Fruit fly (Drosophila melanogaster) whole organism, embryonic: ENCODE measurements around the gene CG31809.

Source experiments
- Bgb ChIP-seq: fragments of 200-800 bp; sonication (Bioruptor generic); IDR thresholded peaks from 2 replicates; pipeline ENCODE4 v1.3.6; 2022; ENCODE audit warnings: missing biosample characterization, missing genetic modification characterization; ENCODE audit not compliant: partially characterized antibody
- BtbVII ChIP-seq: fragments of 200-800 bp; sonication (Bioruptor generic); optimal IDR thresholded peaks from 3 replicates; lab custom pipeline; 2017; ENCODE audit warnings: missing biosample characterization, mild to moderate bottlenecking, missing genetic modification characterization
- CG11093 ChIP-seq: fragments of 200-800 bp; sonication (Bioruptor generic); IDR thresholded peaks from 3 replicates; pipeline ENCODE4 v1.3.6; 2022; ENCODE audit warnings: missing biosample characterization, missing genetic modification characterization
- CG11456 ChIP-seq: fragments of 200-800 bp; sonication (Bioruptor generic); IDR thresholded peaks from 3 replicates; pipeline ENCODE4 v1.3.6; 2022; ENCODE audit warnings: missing biosample characterization, missing genetic modification characterization
- CG13287 ChIP-seq: fragments of 200-800 bp; sonication (Bioruptor generic); IDR thresholded peaks from 2 replicates; pipeline ENCODE4 v1.3.6; 2022; ENCODE audit warnings: missing biosample characterization, missing genetic modification characterization; ENCODE audit not compliant: partially characterized antibody
- CG13624 ChIP-seq: fragments of 200-800 bp; sonication (Bioruptor generic); optimal IDR thresholded peaks from 2 replicates; lab custom pipeline; 2016; ENCODE audit warnings: missing biosample characterization, missing genetic modification characterization
- CG14860 ChIP-seq: fragments of 200-800 bp; sonication (Bioruptor generic); IDR thresholded peaks from 3 replicates; pipeline ENCODE4 v1.3.6; 2022; ENCODE audit warnings: missing biosample characterization, missing genetic modification characterization; ENCODE audit not compliant: partially characterized antibody
- CG1647 ChIP-seq: fragments of 200-800 bp; sonication (Bioruptor generic); optimal IDR thresholded peaks from 3 replicates; lab custom pipeline; 2016; ENCODE audit warnings: missing biosample characterization, missing genetic modification characterization
- CG2199 ChIP-seq: fragments of 200-800 bp; sonication (Bioruptor generic); IDR thresholded peaks from 3 replicates; pipeline ENCODE4 v1.3.6; 2022; ENCODE audit warnings: missing biosample characterization, missing genetic modification characterization
- CG32767 ChIP-seq: fragments of 200-800 bp; sonication (Bioruptor generic); IDR thresholded peaks from 2 replicates; pipeline ENCODE4 v1.3.6; 2022; ENCODE audit warnings: missing biosample characterization, missing genetic modification characterization
- CG34376 ChIP-seq: fragments of 200-800 bp; sonication (Bioruptor generic); optimal IDR thresholded peaks from 2 replicates; lab custom pipeline; 2018; ENCODE audit warnings: missing biosample characterization, mild to moderate bottlenecking, missing genetic modification characterization
- CG3726 ChIP-seq: fragments of 200-800 bp; sonication (Bioruptor generic); IDR thresholded peaks from 3 replicates; pipeline ENCODE4, ENCODE4 v1.3.6; 2022; ENCODE audit warnings: missing biosample characterization, missing genetic modification characterization
- CG6175 ChIP-seq: fragments of 200-800 bp; sonication (Bioruptor generic); IDR thresholded peaks from 3 replicates; pipeline ENCODE4 v1.3.6; 2022; ENCODE audit warnings: missing biosample characterization, missing genetic modification characterization
- CG6791 ChIP-seq: fragments of 200-800 bp; sonication (Bioruptor generic); IDR thresholded peaks from 3 replicates; pipeline ENCODE4 v1.3.6; 2022; ENCODE audit warnings: missing biosample characterization, missing genetic modification characterization; ENCODE audit not compliant: partially characterized antibody
- CG8290 ChIP-seq, 3 experiments: fragments of 200-800 bp; sonication (Bioruptor generic); optimal IDR thresholded peaks; 2 replicates each; lab custom pipeline; 2016 to 2019; ENCODE audit warnings: missing biosample characterization in 3 of 3, missing genetic modification characterization in 3 of 3, mild to moderate bottlenecking in 2 of 3, moderate library complexity in 1 of 3
- Camta ChIP-seq: fragments of 200-800 bp; sonication (Bioruptor generic); optimal IDR thresholded peaks from 2 replicates; lab custom pipeline; 2016; ENCODE audit warnings: missing biosample characterization, missing genetic modification characterization
- Dbx ChIP-seq: fragments of 200-800 bp; sonication (Bioruptor generic); IDR thresholded peaks from 3 replicates; pipeline ENCODE4 v1.3.6; 2022; ENCODE audit warnings: missing biosample characterization, missing genetic modification characterization
- Deaf1 ChIP-seq: fragments of 200-800 bp; optimal IDR thresholded peaks from 3 replicates; lab custom pipeline; 2019; ENCODE audit warnings: missing biosample characterization, mild to moderate bottlenecking, missing genetic modification characterization, moderate library complexity
- Dfd ChIP-seq, 2 experiments: fragments of >200 bp; optimal IDR thresholded peaks; 2 replicates each; lab custom pipeline; 2017; ENCODE audit warnings: missing biosample characterization in 2 of 2, missing genetic modification characterization in 2 of 2
- E2f2 ChIP-seq: fragments of 200-800 bp; sonication (Bioruptor generic); IDR thresholded peaks from 2 replicates; pipeline ENCODE4 v1.3.6; 2022; ENCODE audit warnings: missing biosample characterization, missing genetic modification characterization
- HmgZ ChIP-seq: fragments of 200-800 bp; sonication (Bioruptor generic); optimal IDR thresholded peaks from 2 replicates; lab custom pipeline; 2018; ENCODE audit warnings: missing biosample characterization, mild to moderate bottlenecking, missing genetic modification characterization
- Hr78 ChIP-seq, 2 experiments: fragments of 200-800 bp in 1 of 2; fragments of >200 bp in 1 of 2; sonication (Bioruptor generic) in 1 of 2; optimal IDR thresholded peaks; 2 replicates each; lab custom pipeline; 2017 to 2019; ENCODE audit warnings: missing biosample characterization in 2 of 2, missing genetic modification characterization in 2 of 2, mild to moderate bottlenecking in 1 of 2, moderate library complexity in 1 of 2
- MBD-R2 ChIP-seq: fragments of 200-800 bp; sonication (Bioruptor generic); IDR thresholded peaks from 2 replicates; pipeline ENCODE4 v1.3.6; 2022; ENCODE audit warnings: missing biosample characterization, missing genetic modification characterization
- Max ChIP-seq: fragments of 200-800 bp; sonication (Bioruptor generic); optimal IDR thresholded peaks from 2 replicates; lab custom pipeline; 2016; ENCODE audit warnings: missing biosample characterization, mild to moderate bottlenecking, missing genetic modification characterization
- Meics ChIP-seq: fragments of 200-800 bp; sonication (Bioruptor generic); optimal IDR thresholded peaks from 2 replicates; lab custom pipeline; 2017; ENCODE audit warnings: missing biosample characterization, mild to moderate bottlenecking, missing genetic modification characterization
- Mrtf ChIP-seq: fragments of 200-800 bp; sonication (Bioruptor generic); IDR thresholded peaks from 3 replicates; pipeline ENCODE4 v1.3.6; 2022; ENCODE audit warnings: missing biosample characterization, missing genetic modification characterization
- NfI ChIP-seq: fragments of 200-800 bp; sonication (Bioruptor generic); optimal IDR thresholded peaks from 3 replicates; lab custom pipeline; 2018; ENCODE audit warnings: missing biosample characterization, mild to moderate bottlenecking, missing genetic modification characterization, moderate library complexity
- Oli ChIP-seq: fragments of 200-800 bp; sonication (Bioruptor generic); optimal IDR thresholded peaks from 2 replicates; lab custom pipeline; 2018; ENCODE audit warnings: missing biosample characterization, mild to moderate bottlenecking, missing genetic modification characterization, moderate library complexity
- abd-A ChIP-seq: fragments of 200-800 bp; sonication (Bioruptor generic); optimal IDR thresholded peaks from 3 replicates; lab custom pipeline; 2019; ENCODE audit warnings: missing biosample characterization, mild to moderate bottlenecking, missing genetic modification characterization, moderate library complexity
- ato ChIP-seq: fragments of 200-800 bp; sonication (Bioruptor generic); IDR thresholded peaks from 2 replicates; pipeline ENCODE4 v1.3.6; 2022; ENCODE audit warnings: missing biosample characterization, missing genetic modification characterization; ENCODE audit not compliant: partially characterized antibody
- cas ChIP-seq: fragments of 200-800 bp; sonication (Bioruptor generic); IDR thresholded peaks from 2 replicates; pipeline ENCODE4 v1.3.6; 2022; ENCODE audit warnings: missing biosample characterization, missing genetic modification characterization
- cato ChIP-seq: fragments of 200-800 bp; sonication (Bioruptor generic); optimal IDR thresholded peaks from 2 replicates; lab custom pipeline; 2016; ENCODE audit warnings: missing biosample characterization, missing genetic modification characterization, borderline replicate concordance
- chinmo ChIP-seq: fragments of 200-800 bp; sonication (Bioruptor generic); IDR thresholded peaks from 4 replicates; pipeline ENCODE4 v1.3.6; 2022; ENCODE audit warnings: missing biosample characterization, missing genetic modification characterization; ENCODE audit not compliant: partially characterized antibody
- ewg ChIP-seq: fragments of 200-800 bp; sonication (Bioruptor generic); optimal IDR thresholded peaks from 3 replicates; lab custom pipeline; 2017; ENCODE audit warnings: mild to moderate bottlenecking, missing biosample characterization, missing genetic modification reagents, missing genetic modification characterization
- ftz-f1 ChIP-seq: fragments of 200-800 bp; sonication (Bioruptor generic); optimal IDR thresholded peaks from 2 replicates; lab custom pipeline; 2016; ENCODE audit warnings: missing biosample characterization, missing genetic modification characterization
- grau ChIP-seq: fragments of 200-800 bp; optimal IDR thresholded peaks from 3 replicates; lab custom pipeline; 2019; ENCODE audit warnings: missing biosample characterization, mild to moderate bottlenecking, missing genetic modification characterization, moderate library complexity
- lmd ChIP-seq: fragments of 200-800 bp; sonication (Bioruptor generic); IDR thresholded peaks from 2 replicates; pipeline ENCODE4 v1.3.6; 2022; ENCODE audit warnings: missing biosample characterization, missing genetic modification characterization
- maf-S ChIP-seq: fragments of 200-800 bp; sonication (Bioruptor generic); optimal IDR thresholded peaks from 2 replicates; lab custom pipeline; 2016; ENCODE audit warnings: missing biosample characterization, missing genetic modification characterization
- mirr ChIP-seq: fragments of 200-800 bp; sonication (Bioruptor generic); optimal IDR thresholded peaks from 3 replicates; lab custom pipeline; 2018; ENCODE audit warnings: missing biosample characterization, mild to moderate bottlenecking, missing genetic modification characterization
- pho ChIP-seq: fragments of 200-800 bp; sonication (Bioruptor generic); optimal IDR thresholded peaks from 2 replicates; lab custom pipeline; 2016; ENCODE audit warnings: missing biosample characterization, missing genetic modification characterization
- sd ChIP-seq: fragments of 200-800 bp; sonication (Bioruptor generic); optimal IDR thresholded peaks from 3 replicates; lab custom pipeline; 2018; ENCODE audit warnings: missing biosample characterization, mild to moderate bottlenecking, missing genetic modification characterization, moderate library complexity
- slbo ChIP-seq: fragments of 200-800 bp; sonication (Bioruptor generic); IDR thresholded peaks from 2 replicates; pipeline ENCODE4 v1.3.6; 2022; ENCODE audit warnings: missing biosample characterization, missing genetic modification characterization
- so ChIP-seq: fragments of 200-800 bp; sonication (Bioruptor generic); IDR thresholded peaks from 3 replicates; pipeline ENCODE4 v1.3.6; 2022; ENCODE audit warnings: missing biosample characterization, missing genetic modification characterization
- sr ChIP-seq: fragments of 200-800 bp; sonication (Bioruptor generic); IDR thresholded peaks from 3 replicates; pipeline ENCODE4 v1.3.6; 2022; ENCODE audit warnings: missing biosample characterization, missing genetic modification characterization
- sug ChIP-seq: fragments of 200-800 bp; optimal IDR thresholded peaks from 2 replicates; lab custom pipeline; 2019; ENCODE audit warnings: missing biosample characterization, mild to moderate bottlenecking, missing genetic modification characterization, moderate library complexity
- tna ChIP-seq: fragments of 200-800 bp; sonication (Bioruptor generic); IDR thresholded peaks from 2 replicates; pipeline ENCODE4 v1.3.6; 2022; ENCODE audit warnings: missing biosample characterization, missing genetic modification characterization; ENCODE audit not compliant: partially characterized antibody
- unc-4 ChIP-seq: fragments of 200-800 bp; sonication (Bioruptor generic); IDR thresholded peaks from 2 replicates; pipeline ENCODE4 v1.3.6; 2022; ENCODE audit warnings: missing biosample characterization, missing genetic modification characterization; ENCODE audit not compliant: partially characterized antibody

Gene CG31809

DNA sequence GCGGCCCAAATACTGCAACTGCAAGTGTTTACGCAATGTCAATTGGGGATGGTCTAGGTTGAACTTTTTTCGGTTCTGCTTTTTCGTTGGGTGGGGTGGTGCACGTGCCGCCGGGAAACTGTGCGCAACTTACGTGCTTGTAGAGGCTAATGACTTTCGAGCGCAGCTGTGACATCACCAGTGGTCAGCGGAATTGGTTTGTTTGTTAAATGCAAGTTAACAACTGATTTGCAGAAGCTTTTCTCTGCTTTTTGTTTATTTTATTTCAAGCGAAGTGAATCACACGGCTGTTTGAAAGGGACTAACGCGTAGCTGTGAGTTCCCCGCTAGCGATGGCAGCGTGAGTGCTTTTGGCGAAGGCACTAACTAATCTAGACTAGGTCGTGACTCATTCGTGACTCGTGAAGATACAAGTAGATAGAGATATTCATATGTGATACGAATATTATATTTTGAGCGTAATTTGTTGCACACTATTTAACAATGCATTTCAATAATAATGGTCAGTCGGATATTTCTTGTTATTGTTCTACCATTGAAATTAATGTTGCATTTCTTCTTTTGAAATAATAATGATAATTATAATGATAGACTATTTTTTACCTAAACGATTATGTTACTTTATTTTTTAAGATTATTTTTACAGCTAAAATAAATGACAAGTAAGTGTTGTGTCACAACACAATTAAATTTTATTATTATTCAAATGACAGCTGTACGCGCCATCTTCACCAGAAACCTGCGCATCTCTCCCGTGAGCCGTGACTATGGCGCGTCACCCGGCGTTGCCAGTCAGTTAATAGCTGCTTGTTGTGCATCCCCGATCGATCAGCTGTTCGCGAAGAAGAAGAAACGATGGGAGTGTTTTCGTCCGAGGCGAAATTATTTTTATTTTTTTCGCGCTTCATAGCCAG is 29.4 kb upstream of the CG31809 start, which contains the start of the genes osi and tweek (continued):
- no peak for TF ChIP-seq Meics (GFP tag; lab: Kevin White, UChicago)
- peak; percentile 35 for TF ChIP-seq HmgZ (tag; lab: Kevin White, UChicago)
- peak; percentile 67; the same call in 2 of the 3 replicates for TF ChIP-seq CG14860 (GFP tag; lab: Robert Waterston, UW)
- peak; percentile 76 for TF ChIP-seq ato
- TF ChIP-seq cato = peak; percentile 72
- TF ChIP-seq CG11093 (GFP tag; lab: Robert Waterston, UW) = no peak
- peak; percentile 76 for TF ChIP-seq lmd
- TF ChIP-seq CG6791 (GFP tag; lab: Robert Waterston, UW) = peak; percentile 93
- TF ChIP-seq NfI (GFP tag; lab: Kevin White, UChicago) = peak; percentile 46
- no peak for TF ChIP-seq Dfd (GFP tag; optimal IDR thresholded peaks at IDR 0.05; lab: Kevin White, UChicago)
- TF ChIP-seq Camta (GFP tag; lab: Kevin White, UChicago) = peak; percentile 62
- TF ChIP-seq unc-4 (GFP tag; lab: Robert Waterston, UW) = peak; percentile 78
- no peak for TF ChIP-seq CG3726 (GFP tag; lab: Robert Waterston, UW)
- peak; percentile 89 for TF ChIP-seq slbo (GFP tag; lab: Robert Waterston, UW)
- TF ChIP-seq CG1647 = peak; percentile 10
- peak; percentile 41 for TF ChIP-seq pho
- TF ChIP-seq Oli (tag; lab: Kevin White, UChicago) = peak; percentile 48
- peak; percentile 44 for TF ChIP-seq ewg (GFP tag; lab: Kevin White, UChicago)
- peak; percentile 32 for TF ChIP-seq maf-S

DNA sequence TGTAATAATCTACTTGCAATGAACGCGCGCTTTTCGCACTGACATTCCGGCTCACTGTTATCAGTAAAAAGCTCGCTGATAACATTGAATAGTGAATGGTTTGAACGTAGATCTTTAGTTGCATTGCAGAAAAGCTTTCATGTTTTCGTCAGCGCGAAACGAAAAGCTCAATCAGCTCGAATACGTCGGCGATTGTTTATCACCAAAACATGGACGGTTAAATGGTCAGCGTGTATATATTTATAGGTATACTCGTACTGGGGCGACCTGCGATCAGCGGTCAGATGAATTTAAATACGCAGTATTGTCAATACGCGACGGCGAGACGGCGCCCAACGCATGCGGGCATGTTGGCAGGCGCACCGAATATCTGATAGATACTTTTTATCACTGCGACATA is 27.9 kb upstream of the CG31809 start:
- TF ChIP-seq mirr (peak; percentile 18), CG13287 (GFP tag; lab: Robert Waterston, UW) (peak; percentile 34; the same call in 1 of the 2 replicates), Bgb (GFP tag; lab: Robert Waterston, UW) (peak; percentile 37; the same call in 1 of the 2 replicates), chinmo (GFP tag; lab: Robert Waterston, UW) (peak; percentile 93), sr (GFP tag; lab: Robert Waterston, UW) (no peak), CG13624 (GFP tag; lab: Kevin White, UChicago) (peak; percentile 55), abd-A (tag; lab: Kevin White, UChicago) (peak; percentile 21), cas (GFP tag; lab: Robert Waterston, UW) (no peak), Hr78 (GFP tag; optimal IDR thresholded peaks at IDR 0.05; lab: Kevin White, UChicago) (peak in 1 of 2 experiments; percentile 45), CG32767 (GFP tag; lab: Robert Waterston, UW) (peak; percentile 50; the same call in 1 of the 2 replicates), CG11456 (GFP tag; lab: Robert Waterston, UW) (no peak), BtbVII (peak; percentile 16), CG8290 (GFP tag; optimal IDR thresholded peaks at IDR 0.05; lab: Kevin White, UChicago) (no peak), CG8290 (tag; optimal IDR thresholded peaks at IDR 0.05; lab: Kevin White, UChicago) (peak in 1 of 2 experiments; percentile 45), Max (GFP tag; lab: Kevin White, UChicago) (no peak), sug (tag; lab: Kevin White, UChicago) (peak; percentile 44), CG6175 (GFP tag; lab: Robert Waterston, UW) (no peak), grau (tag; lab: Kevin White, UChicago) (no peak), so (GFP tag; lab: Robert Waterston, UW) (0 out of 3 replicates have a peak, but pooled peaks have one; percentile 6), ftz-f1 (GFP tag; lab: Kevin White, UChicago) (peak; percentile 51), MBD-R2 (GFP tag; lab: Robert Waterston, UW) (no peak), Dbx (GFP tag; lab: Robert Waterston, UW) (0 out of 3 replicates have a peak, but pooled peaks have one; percentile 28), tna (GFP tag; lab: Robert Waterston, UW) (no peak), Deaf1 (tag; lab: Kevin White, UChicago) (peak; percentile 22), Mrtf (GFP tag; lab: Robert Waterston, UW) (no peak), CG34376 (GFP tag; lab: Kevin White, UChicago) (peak; percentile 1), CG2199 (GFP tag; lab: Robert Waterston, UW) (peak; percentile 92; the same call in 2 of the 3 replicates), E2f2 (GFP tag; lab: Robert Waterston, UW) (0 out of 2 replicates have a peak, but pooled peaks have one; percentile 19), sd (tag; lab: Kevin White, UChicago) (peak; percentile 89)
